Fruit fly (Drosophila melanogaster): ENCODE measurements around the gene RhoGAP100F.
A peak's percentile ranks its signal among the peaks of the same experiment; 100 is the strongest.

DNA sequence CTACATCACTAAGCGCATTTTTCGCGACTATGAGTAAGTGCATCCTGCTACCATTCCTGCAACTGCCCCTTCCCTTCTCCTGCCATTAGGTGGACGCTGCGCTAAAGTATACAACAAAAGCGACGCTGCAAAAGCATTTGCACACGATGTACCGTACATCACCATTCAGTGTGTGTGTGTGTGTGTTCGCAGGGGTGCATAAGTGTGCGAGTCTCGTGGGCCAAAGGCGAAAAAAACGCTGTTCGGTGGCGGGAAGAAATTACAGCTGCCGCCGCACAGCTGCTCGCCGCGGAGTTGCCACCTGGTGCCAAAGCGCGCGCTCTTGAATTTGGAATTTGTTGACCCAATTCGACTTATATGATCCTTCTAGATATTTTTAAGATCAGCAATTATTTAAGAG is 18.0 kb upstream of the RhoGAP100F start:
- TF ChIP-seq CG8478 (optimal IDR thresholded peaks at IDR 0.05) (no peak), CTCF (optimal IDR thresholded peaks at IDR 0.05) (peak in 1 of 2 experiments; percentile 38)

Data from S2 (cell line).